Fruit fly (Drosophila melanogaster) whole organism: ENCODE results near the gene CG32669.

Experiments used
- pan ChIP-seq: fragments of >200 bp; optimal IDR thresholded peaks from 2 replicates; lab custom pipeline; 2017
- usp ChIP-seq: fragments of >200 bp; optimal IDR thresholded peaks from 2 replicates; lab custom pipeline; 2017; ENCODE audit warnings: missing biosample characterization, missing genetic modification characterization, mixed read lengths

DNA sequence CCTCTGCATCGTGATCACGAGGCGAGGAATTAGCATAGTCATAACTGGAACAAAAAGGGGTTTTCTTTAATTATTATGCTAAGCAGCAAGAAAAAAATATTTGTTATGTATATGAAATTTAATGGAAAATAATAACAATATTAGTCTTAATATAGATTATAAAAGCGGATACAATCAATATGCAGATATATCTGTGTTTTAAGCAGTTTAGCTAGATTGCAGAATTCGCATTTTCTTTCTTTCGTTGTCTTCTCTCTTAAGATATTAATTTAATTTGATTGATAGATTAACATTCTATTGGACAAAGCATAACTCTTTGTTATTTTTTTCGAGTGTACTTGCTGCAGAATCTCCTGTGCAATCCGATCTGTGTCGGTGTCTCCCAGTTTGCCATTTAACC, 17.6 kb downstream of the CG32669 start:
- TF ChIP-seq pan (lab: Kevin White, UChicago) = no peak
- no peak for TF ChIP-seq usp (GFP tag; lab: Kevin White, UChicago)
